Worm (Caenorhabditis elegans): ENCODE results near the gene F43C9.2.

- TF ChIP-seq aly-2 (tag; optimal IDR thresholded peaks at IDR 0.05) (no peak), nhr-76 (tag; optimal IDR thresholded peaks at IDR 0.05) (no peak), nhr-28 (tag; optimal IDR thresholded peaks at IDR 0.05) (no peak), tbx-2 (tag; optimal IDR thresholded peaks at IDR 0.05) (no peak), nhr-12 (tag; optimal IDR thresholded peaks at IDR 0.05) (no peak), lin-15B (tag; optimal IDR thresholded peaks at IDR 0.05) (no peak), ztf-11 (tag; optimal IDR thresholded peaks at IDR 0.05) (no peak), nhr-25 (tag; optimal IDR thresholded peaks at IDR 0.05) (no peak), ztf-4 (tag; optimal IDR thresholded peaks at IDR 0.05) (no peak), snpc-4 (tag; optimal IDR thresholded peaks at IDR 0.05) (no peak), nhr-237 (tag; optimal IDR thresholded peaks at IDR 0.05) (no peak), nhr-11 (tag; optimal IDR thresholded peaks at IDR 0.05) (no peak), nhr-43 (tag; optimal IDR thresholded peaks at IDR 0.05; ENCODE audit: poor library complexity, severe bottlenecking) (no peak), fos-1 (tag; optimal IDR thresholded peaks at IDR 0.05) (no peak)
These were observed 1.2 kb upstream of the F43C9.2 start, which contains the start of gene hum-10 for ce11 chrX:4782197-4782596.

Data from whole organism, L3 larva.